Worm (Caenorhabditis elegans) whole organism, L1 larva: ENCODE measurements around the gene C30F2.4.

Experiments used
- F16B12.6 ChIP-seq: fragments of 150-350 bp; optimal IDR thresholded peaks from 2 replicates; lab custom pipeline; 2014; ENCODE audit warnings: missing biosample characterization, missing genetic modification characterization
- ceh-88 ChIP-seq: fragments of 200-800 bp; sonication (Bioruptor generic); IDR thresholded peaks from 2 replicates; pipeline ENCODE4 v1.3.6; 2022; ENCODE audit warnings: missing genetic modification characterization, missing compliant biosample characterization
- fkh-10 ChIP-seq: sonication (generic microtip); optimal IDR thresholded peaks from 2 replicates; lab custom pipeline; 2017; ENCODE audit warnings: missing biosample characterization, missing genetic modification reagents, missing genetic modification characterization
- fos-1 ChIP-seq: fragments of 150-350 bp; optimal IDR thresholded peaks from 2 replicates; lab custom pipeline; 2014; ENCODE audit warnings: missing biosample characterization, missing genetic modification characterization
- jun-1 ChIP-seq: fragments of 150-350 bp; optimal IDR thresholded peaks from 2 replicates; lab custom pipeline; 2014; ENCODE audit warnings: missing biosample characterization, missing genetic modification reagents, missing genetic modification characterization
- nhr-76 ChIP-seq: sonication (generic microtip); optimal IDR thresholded peaks from 2 replicates; lab custom pipeline; 2017; ENCODE audit warnings: missing biosample characterization, missing genetic modification characterization
- skn-1 ChIP-seq: fragments of 150-350 bp; optimal IDR thresholded peaks from 2 replicates; lab custom pipeline; 2014; ENCODE audit warnings: missing biosample characterization, missing genetic modification characterization
- snpc-4 ChIP-seq: fragments of 150-350 bp; optimal IDR thresholded peaks from 2 replicates; lab custom pipeline; 2014; ENCODE audit warnings: missing biosample characterization, missing genetic modification characterization
- vab-15 ChIP-seq: sonication (generic microtip); optimal IDR thresholded peaks from 2 replicates; lab custom pipeline; 2017; ENCODE audit warnings: missing genotype, mild to moderate bottlenecking, missing genetic modification characterization, missing compliant biosample characterization

DNA sequence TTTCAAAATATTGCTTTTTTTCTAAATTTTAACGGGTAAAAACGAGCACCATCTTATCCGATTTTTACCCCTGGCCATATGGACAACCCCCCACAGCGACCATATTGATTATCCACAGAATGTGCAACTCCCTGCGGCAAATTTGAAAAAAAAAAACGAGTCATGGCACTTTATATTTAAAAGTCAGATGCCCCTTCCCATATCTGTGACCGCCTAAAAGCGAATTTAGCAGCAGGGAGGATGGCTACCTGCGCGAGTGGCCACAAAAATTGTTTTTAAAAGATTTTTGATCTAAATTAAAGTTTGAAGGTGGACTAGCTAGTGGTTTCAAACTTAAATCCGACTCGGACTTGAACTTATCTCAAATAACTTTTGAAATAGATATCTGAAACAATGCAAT, 20.0 kb downstream of the C30F2.4 start:
- peak; percentile 99 for TF ChIP-seq fkh-10 (GFP tag; lab: Kevin White, UChicago)
- peak; percentile 94 for TF ChIP-seq nhr-76
- TF ChIP-seq fos-1: peak; percentile 96
- peak; percentile 94 for TF ChIP-seq ceh-88 (GFP tag; lab: Robert Waterston, UW)
- peak; percentile 20 for TF ChIP-seq F16B12.6 (tag; lab: Kevin White, UChicago)
- peak; percentile 94 for TF ChIP-seq snpc-4 (tag; lab: Kevin White, UChicago)
- no peak for TF ChIP-seq vab-15 (tag; lab: Kevin White, UChicago)
- TF ChIP-seq jun-1 (tag; lab: Kevin White, UChicago): peak; percentile 99
- peak; percentile 97 for TF ChIP-seq skn-1 (tag; lab: Kevin White, UChicago)
